Fruit fly (Drosophila melanogaster) S2 (cell line): ENCODE data around the gene CG10063.

ENCODE experiments used
- CG8478 ChIP-seq: fragments of >200 bp; optimal IDR thresholded peaks from 2 replicates; lab custom pipeline; 2018
- CTCF ChIP-seq, 2 experiments: fragments of >200 bp; optimal IDR thresholded peaks; 2 replicates each; lab custom pipeline; 2018

DNA sequence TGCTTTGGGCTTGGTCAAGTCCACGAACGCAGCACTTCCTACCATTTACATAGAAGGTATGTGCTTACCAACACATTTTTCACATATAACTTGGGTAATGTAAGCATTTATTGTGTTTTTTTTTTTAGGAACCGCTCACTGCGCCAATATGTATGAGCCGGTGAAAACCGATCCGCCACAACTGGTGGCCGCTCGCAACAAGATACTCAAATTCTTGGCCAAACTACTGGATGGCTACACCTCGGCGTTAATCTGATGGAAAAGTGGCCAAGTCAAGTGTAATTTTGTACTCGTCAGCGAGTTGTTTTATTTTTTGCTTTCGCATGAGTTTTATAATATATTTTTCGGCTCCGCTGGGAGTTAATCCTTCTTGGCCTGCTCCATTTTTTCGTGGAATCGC, 969 bp downstream of the CG10063 start:
- TF ChIP-seq CTCF (optimal IDR thresholded peaks at IDR 0.05; lab: Kevin White, UChicago) (no peak), CG8478 (lab: Kevin White, UChicago) (no peak)
